Fruit fly (Drosophila melanogaster) whole organism, prepupa: ENCODE data around the gene CG7246.

Experiments used
- Blimp-1 ChIP-seq: fragments of 200-800 bp; sonication (Bioruptor generic); optimal IDR thresholded peaks from 3 replicates; lab custom pipeline; 2017; ENCODE audit warnings: missing biosample characterization, missing genetic modification characterization, mild to moderate bottlenecking, moderate library complexity, missing genetic modification reagents
- CG10631 ChIP-seq: fragments of 200-800 bp; sonication (Bioruptor generic); optimal IDR thresholded peaks from 2 replicates; lab custom pipeline; 2016; ENCODE audit warnings: missing biosample characterization, missing genetic modification characterization
- CG11762 ChIP-seq: fragments of 200-800 bp; sonication (Bioruptor generic); optimal IDR thresholded peaks from 3 replicates; lab custom pipeline; 2016; ENCODE audit warnings: missing biosample characterization, missing genetic modification characterization; ENCODE audit not compliant: insufficient read depth
- CG11902 ChIP-seq: fragments of 200-800 bp; sonication (Bioruptor generic); optimal IDR thresholded peaks from 3 replicates; lab custom pipeline; 2016; ENCODE audit warnings: missing biosample characterization, missing genetic modification characterization
- CG1621 ChIP-seq: fragments of 200-800 bp; sonication (Bioruptor generic); optimal IDR thresholded peaks from 3 replicates; lab custom pipeline; 2018; ENCODE audit warnings: missing biosample characterization, mild to moderate bottlenecking, missing genetic modification characterization
- CG16779 ChIP-seq: fragments of 200-800 bp; sonication (Bioruptor generic); optimal IDR thresholded peaks from 3 replicates; lab custom pipeline; 2017; ENCODE audit warnings: missing biosample characterization, mild to moderate bottlenecking, missing genetic modification characterization
- CG3032 ChIP-seq: fragments of 200-800 bp; optimal IDR thresholded peaks from 2 replicates; lab custom pipeline; 2019; ENCODE audit warnings: missing biosample characterization, mild to moderate bottlenecking, missing genetic modification characterization, moderate library complexity
- CG31627 ChIP-seq: fragments of 200-800 bp; sonication (Bioruptor generic); optimal IDR thresholded peaks from 3 replicates; lab custom pipeline; 2016; ENCODE audit warnings: missing biosample characterization, missing genetic modification characterization
- CG32006 ChIP-seq: fragments of 200-800 bp; sonication (Bioruptor generic); optimal IDR thresholded peaks from 3 replicates; lab custom pipeline; 2017; ENCODE audit warnings: missing biosample characterization, mild to moderate bottlenecking, missing genetic modification characterization
- CG34406 ChIP-seq: fragments of 200-800 bp; sonication (Bioruptor generic); optimal IDR thresholded peaks from 3 replicates; lab custom pipeline; 2016; ENCODE audit warnings: missing biosample characterization, missing genetic modification characterization
- CG3919 ChIP-seq: fragments of 200-800 bp; sonication (Bioruptor generic); optimal IDR thresholded peaks from 3 replicates; lab custom pipeline; 2016; ENCODE audit warnings: missing biosample characterization, missing genetic modification characterization
- CG4318 ChIP-seq: fragments of 200-800 bp; sonication (Bioruptor generic); optimal IDR thresholded peaks from 3 replicates; lab custom pipeline; 2017; ENCODE audit warnings: missing biosample characterization, mild to moderate bottlenecking, missing genetic modification characterization
- CG6163 ChIP-seq: fragments of 200-800 bp; sonication (Bioruptor generic); IDR thresholded peaks from 3 replicates; pipeline ENCODE4 v1.3.6; 2022; ENCODE audit warnings: missing biosample characterization, missing genetic modification characterization
- CG6276 ChIP-seq: fragments of 200-800 bp; sonication (Bioruptor generic); optimal IDR thresholded peaks from 2 replicates; lab custom pipeline; 2017; ENCODE audit warnings: missing biosample characterization, mild to moderate bottlenecking, missing genetic modification characterization
- CG6808 ChIP-seq: fragments of 200-800 bp; sonication (Bioruptor generic); optimal IDR thresholded peaks from 3 replicates; lab custom pipeline; 2017; ENCODE audit warnings: missing biosample characterization, missing genetic modification characterization, mild to moderate bottlenecking, moderate library complexity, missing genetic modification reagents
- CG6854 ChIP-seq: fragments of 200-800 bp; sonication (Bioruptor generic); optimal IDR thresholded peaks from 2 replicates; lab custom pipeline; 2017; ENCODE audit warnings: missing biosample characterization, mild to moderate bottlenecking, missing genetic modification characterization
- CG7368 ChIP-seq: fragments of 200-800 bp; sonication (Bioruptor generic); optimal IDR thresholded peaks from 3 replicates; lab custom pipeline; 2016; ENCODE audit warnings: missing biosample characterization, missing genetic modification characterization
- CG8319 ChIP-seq: fragments of 200-800 bp; sonication (Bioruptor generic); optimal IDR thresholded peaks from 3 replicates; lab custom pipeline; 2016; ENCODE audit warnings: missing biosample characterization, missing genetic modification characterization
- CG9139 ChIP-seq: fragments of 200-800 bp; sonication (Bioruptor generic); optimal IDR thresholded peaks from 3 replicates; lab custom pipeline; 2017; ENCODE audit warnings: missing biosample characterization, mild to moderate bottlenecking, missing genetic modification characterization
- Eip75B ChIP-seq: fragments of 200-800 bp; sonication (Bioruptor generic); optimal IDR thresholded peaks from 3 replicates; lab custom pipeline; 2016; ENCODE audit warnings: missing biosample characterization, missing genetic modification characterization
- Eip78C ChIP-seq: fragments of 200-800 bp; sonication (Bioruptor generic); peaks from one replicate; lab custom pipeline; 2016; ENCODE audit warnings: missing biosample characterization, missing genetic modification characterization
- Eip93F ChIP-seq: fragments of 200-800 bp; sonication (Bioruptor generic); optimal IDR thresholded peaks from 2 replicates; lab custom pipeline; 2016; ENCODE audit warnings: missing biosample characterization, mild to moderate bottlenecking, missing genetic modification characterization
- Ets21C ChIP-seq: fragments of 200-800 bp; sonication (Bioruptor generic); optimal IDR thresholded peaks from 3 replicates; lab custom pipeline; 2016; ENCODE audit warnings: missing biosample characterization, missing genetic modification characterization
- Ets96B ChIP-seq: fragments of 200-800 bp; optimal IDR thresholded peaks from 2 replicates; lab custom pipeline; 2019; ENCODE audit warnings: missing biosample characterization, mild to moderate bottlenecking, missing genetic modification characterization, moderate library complexity
- Hr38 ChIP-seq: sonication (Bioruptor generic); optimal IDR thresholded peaks from 2 replicates; lab custom pipeline; 2016; ENCODE audit warnings: missing biosample characterization, missing genetic modification characterization
- Hr39 ChIP-seq: fragments of 200-800 bp; sonication (Bioruptor generic); optimal IDR thresholded peaks from 2 replicates; lab custom pipeline; 2016; ENCODE audit warnings: missing biosample characterization, missing genetic modification characterization
- Hr4 ChIP-seq: fragments of 200-800 bp; sonication (Bioruptor generic); optimal IDR thresholded peaks from 3 replicates; lab custom pipeline; 2016; ENCODE audit warnings: missing biosample characterization, missing genetic modification characterization
- Met ChIP-seq: fragments of 200-800 bp; sonication (Bioruptor generic); optimal IDR thresholded peaks from 3 replicates; lab custom pipeline; 2016; ENCODE audit warnings: missing biosample characterization, missing genetic modification characterization
- Smox ChIP-seq: fragments of 200-800 bp; sonication (Bioruptor generic); optimal IDR thresholded peaks from 3 replicates; lab custom pipeline; 2016; ENCODE audit warnings: missing biosample characterization, missing genetic modification characterization
- Sox14 ChIP-seq: fragments of 200-800 bp; sonication (Bioruptor generic); optimal IDR thresholded peaks from 3 replicates; lab custom pipeline; 2016; ENCODE audit warnings: missing biosample characterization, missing genetic modification characterization
- Sox15 ChIP-seq: fragments of 200-800 bp; sonication (Bioruptor generic); optimal IDR thresholded peaks from 3 replicates; lab custom pipeline; 2016; ENCODE audit warnings: missing biosample characterization, missing genetic modification characterization
- achi ChIP-seq: fragments of 200-800 bp; sonication (Bioruptor generic); optimal IDR thresholded peaks from 3 replicates; lab custom pipeline; 2016; ENCODE audit warnings: missing biosample characterization, missing genetic modification characterization
- acj6 ChIP-seq: fragments of 200-800 bp; sonication (Bioruptor generic); optimal IDR thresholded peaks from 3 replicates; lab custom pipeline; 2016; ENCODE audit warnings: missing biosample characterization, missing genetic modification characterization
- cyc ChIP-seq: fragments of 200-800 bp; sonication (Bioruptor generic); optimal IDR thresholded peaks from 3 replicates; lab custom pipeline; 2016; ENCODE audit warnings: missing biosample characterization, missing genetic modification characterization
- dsx ChIP-seq: fragments of 200-800 bp; optimal IDR thresholded peaks from 3 replicates; lab custom pipeline; 2019; ENCODE audit warnings: missing biosample characterization, mild to moderate bottlenecking, missing genetic modification characterization, moderate library complexity; ENCODE audit not compliant: poor library complexity, severe bottlenecking
- fd59A ChIP-seq: fragments of 200-800 bp; sonication (Bioruptor generic); optimal IDR thresholded peaks from 2 replicates; lab custom pipeline; 2017; ENCODE audit warnings: missing biosample characterization, mild to moderate bottlenecking, missing genetic modification characterization, missing genetic modification reagents
- fd85E ChIP-seq: fragments of 200-800 bp; sonication (Bioruptor generic); optimal IDR thresholded peaks from 3 replicates; lab custom pipeline; 2016; ENCODE audit warnings: missing biosample characterization, missing genetic modification characterization
- lz ChIP-seq: fragments of 200-800 bp; sonication (Bioruptor generic); optimal IDR thresholded peaks from 3 replicates; lab custom pipeline; 2016; ENCODE audit warnings: missing biosample characterization, missing genetic modification characterization
- net ChIP-seq: fragments of 200-800 bp; sonication (Bioruptor generic); optimal IDR thresholded peaks from 3 replicates; lab custom pipeline; 2016; ENCODE audit warnings: missing biosample characterization, missing genetic modification characterization
- pdm3 ChIP-seq: fragments of 200-800 bp; sonication (Bioruptor generic); optimal IDR thresholded peaks from 3 replicates; lab custom pipeline; 2016; ENCODE audit warnings: missing biosample characterization, missing genetic modification characterization
- salr ChIP-seq, 2 experiments: fragments of 200-800 bp; sonication (Bioruptor generic); optimal IDR thresholded peaks; 3 replicates each; lab custom pipeline; 2016 to 2018; ENCODE audit warnings: missing biosample characterization in 2 of 2, missing genetic modification characterization in 2 of 2, mild to moderate bottlenecking in 1 of 2
- spab ChIP-seq: fragments of 200-800 bp; sonication (Bioruptor generic); optimal IDR thresholded peaks from 2 replicates; lab custom pipeline; 2017; ENCODE audit warnings: missing biosample characterization, mild to moderate bottlenecking, missing genetic modification characterization, missing genetic modification reagents
- ss ChIP-seq, 2 experiments: fragments of 200-800 bp; sonication (Bioruptor generic); optimal IDR thresholded peaks; 2 replicates in 1 of 2; 3 replicates in 1 of 2; lab custom pipeline; 2017 to 2018; ENCODE audit warnings: mild to moderate bottlenecking in 2 of 2, missing biosample characterization in 2 of 2, missing genetic modification characterization in 2 of 2, moderate library complexity in 1 of 2
- topi ChIP-seq: fragments of 200-800 bp; sonication (Bioruptor generic); optimal IDR thresholded peaks from 3 replicates; lab custom pipeline; 2016; ENCODE audit warnings: missing biosample characterization, missing genetic modification characterization
- vri ChIP-seq: fragments of 200-800 bp; sonication (Bioruptor generic); optimal IDR thresholded peaks from 3 replicates; lab custom pipeline; 2016; ENCODE audit warnings: missing biosample characterization, mild to moderate bottlenecking, missing genetic modification characterization

Gene CG7246

DNA sequence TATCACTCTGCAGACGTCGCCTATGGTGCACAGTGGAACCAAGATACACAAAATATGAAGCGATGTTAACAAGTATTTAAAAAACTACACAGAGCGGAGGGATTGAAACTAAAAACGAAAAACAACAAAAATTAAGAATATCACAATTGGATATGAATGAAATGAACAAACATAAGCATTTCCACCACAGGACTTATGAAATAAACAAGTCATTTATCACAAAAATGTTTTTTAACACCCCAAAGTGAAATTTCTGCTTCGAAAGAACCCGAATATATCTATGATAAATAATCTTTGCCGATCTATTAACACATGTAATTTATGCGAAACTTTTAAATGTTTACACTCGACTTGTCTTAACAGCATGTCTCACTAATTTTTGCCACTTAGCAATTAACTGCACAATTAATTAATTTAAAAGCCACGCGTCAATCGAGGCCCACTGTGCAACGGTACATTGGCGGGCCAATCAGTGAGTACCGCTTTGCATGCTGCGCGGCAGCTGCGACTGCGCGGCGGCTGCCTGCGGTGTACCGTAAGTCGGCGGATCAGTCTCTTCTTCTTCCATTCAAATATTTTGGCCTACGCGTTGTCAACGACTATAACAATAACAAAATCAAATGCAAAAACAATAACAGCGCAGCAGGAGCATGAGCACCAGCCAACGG, 38.9 kb downstream of the CG7246 start (continued):
- peak; percentile 8 for TF ChIP-seq Ets21C (GFP tag; lab: Kevin White, UChicago)
- peak; percentile 22 for TF ChIP-seq CG3919 (GFP tag; lab: Kevin White, UChicago)
- peak; percentile 95 for TF ChIP-seq Eip78C (GFP tag; lab: Kevin White, UChicago)
- no peak for TF ChIP-seq CG8319 (GFP tag; lab: Kevin White, UChicago)
- no peak for TF ChIP-seq fd85E (GFP tag; lab: Kevin White, UChicago)
- no peak for TF ChIP-seq CG16779
- peak; percentile 33 for TF ChIP-seq cyc (GFP tag; lab: Kevin White, UChicago)
- TF ChIP-seq Hr38 (GFP tag; lab: Kevin White, UChicago): no peak
- TF ChIP-seq CG4318 (GFP tag; lab: Kevin White, UChicago): peak; percentile 67
- TF ChIP-seq net (GFP tag; lab: Kevin White, UChicago): peak; percentile 29
- TF ChIP-seq salr (GFP tag; optimal IDR thresholded peaks at IDR 0.05; lab: Kevin White, UChicago): peak in 1 of 2 experiments; percentile 67
- TF ChIP-seq Smox (GFP tag; lab: Kevin White, UChicago): peak; percentile 48
- TF ChIP-seq pdm3 (GFP tag; lab: Kevin White, UChicago): peak; percentile 63
- TF ChIP-seq acj6 (GFP tag; lab: Kevin White, UChicago): peak; percentile 50
- TF ChIP-seq Blimp-1 (GFP tag; lab: Kevin White, UChicago): no peak
- TF ChIP-seq CG31627: peak; percentile 8
- no peak for TF ChIP-seq CG1621
- TF ChIP-seq spab (GFP tag; lab: Kevin White, UChicago): peak; percentile 33

DNA sequence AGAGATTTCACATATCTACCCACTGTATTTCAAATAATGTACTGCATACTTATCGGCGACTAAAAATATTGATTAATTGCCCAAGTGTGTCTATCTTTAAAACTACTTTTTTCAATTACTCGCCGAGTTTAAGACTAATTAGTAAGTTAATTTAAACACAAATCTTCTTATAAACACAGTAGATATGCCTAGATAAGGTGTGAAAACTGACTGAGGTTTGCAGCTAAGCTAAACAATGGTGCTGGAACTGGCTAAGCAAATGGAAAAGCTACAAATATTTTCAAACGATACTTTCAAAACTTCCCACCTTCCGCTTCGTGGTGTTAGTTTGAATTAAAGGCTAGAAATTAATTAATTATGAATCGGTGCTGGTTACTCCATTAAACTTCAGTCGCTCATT, 40.0 kb downstream of the CG7246 start:
- TF ChIP-seq Met: no peak
- TF ChIP-seq CG11762 (GFP tag; lab: Kevin White, UChicago): no peak
- TF ChIP-seq topi: no peak
- TF ChIP-seq CG34406 (GFP tag; lab: Kevin White, UChicago): no peak
- TF ChIP-seq CG32006 (GFP tag; lab: Kevin White, UChicago): no peak
- no peak for TF ChIP-seq CG3919 (GFP tag; lab: Kevin White, UChicago)
- no peak for TF ChIP-seq net (GFP tag; lab: Kevin White, UChicago)
- TF ChIP-seq CG7368: no peak
- no peak for TF ChIP-seq ss (GFP tag; optimal IDR thresholded peaks at IDR 0.05; lab: Kevin White, UChicago)

DNA sequence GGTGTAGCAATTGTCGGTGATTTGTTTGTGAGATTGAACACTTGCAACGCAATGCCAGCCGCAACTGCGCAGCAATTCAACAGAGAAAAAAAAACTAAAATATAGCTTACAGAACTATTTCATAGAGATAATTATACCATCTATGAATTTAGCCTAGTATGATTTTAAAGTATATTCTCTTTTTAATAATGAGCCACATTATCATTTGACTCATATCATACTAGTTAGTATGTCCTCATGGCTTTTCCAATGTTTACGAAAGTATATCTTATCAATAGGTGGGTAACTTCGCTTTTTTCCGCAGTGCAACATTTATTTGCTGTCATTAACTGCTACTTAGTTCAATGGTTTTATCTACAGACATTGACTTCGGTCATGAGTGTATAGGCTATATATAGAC, 42.1 kb downstream of the CG7246 start:
- TF ChIP-seq CG6163 (GFP tag; lab: Robert Waterston, UW) (no peak), CG6276 (GFP tag; lab: Kevin White, UChicago) (no peak), CG6808 (GFP tag; lab: Kevin White, UChicago) (no peak), Eip75B (no peak), CG16779 (no peak), achi (GFP tag; lab: Kevin White, UChicago) (no peak), topi (no peak), CG3032 (tag; lab: Kevin White, UChicago) (no peak), ss (GFP tag; optimal IDR thresholded peaks at IDR 0.05; lab: Kevin White, UChicago) (no peak), vri (GFP tag; lab: Kevin White, UChicago) (no peak), Sox14 (no peak), Sox15 (GFP tag; lab: Kevin White, UChicago) (no peak), CG6854 (GFP tag; lab: Kevin White, UChicago) (no peak), CG11762 (GFP tag; lab: Kevin White, UChicago) (no peak), Ets96B (tag; lab: Kevin White, UChicago) (no peak), CG9139 (GFP tag; lab: Kevin White, UChicago) (no peak), Hr4 (GFP tag; lab: Kevin White, UChicago) (peak; percentile 43), Eip93F (GFP tag; lab: Kevin White, UChicago) (no peak), acj6 (GFP tag; lab: Kevin White, UChicago) (no peak), CG10631 (peak; percentile 16), CG11902 (GFP tag; lab: Kevin White, UChicago) (no peak), dsx (GFP tag; lab: Kevin White, UChicago) (no peak), CG7368 (no peak), fd85E (GFP tag; lab: Kevin White, UChicago) (no peak), CG31627 (no peak), CG34406 (GFP tag; lab: Kevin White, UChicago) (no peak), Hr39 (GFP tag; lab: Kevin White, UChicago) (no peak), Hr38 (GFP tag; lab: Kevin White, UChicago) (no peak), CG3919 (GFP tag; lab: Kevin White, UChicago) (no peak), Ets21C (GFP tag; lab: Kevin White, UChicago) (no peak), Blimp-1 (GFP tag; lab: Kevin White, UChicago) (no peak), lz (GFP tag; lab: Kevin White, UChicago) (no peak), fd59A (GFP tag; lab: Kevin White, UChicago) (no peak), net (GFP tag; lab: Kevin White, UChicago) (no peak)
